Fruit fly (Drosophila melanogaster) whole organism, adult: ENCODE results near the gene Pax.

ENCODE experiments used
- CG11617 ChIP-seq: fragments of 200-800 bp; sonication (Bioruptor generic); optimal IDR thresholded peaks from 2 replicates; lab custom pipeline; 2017; ENCODE audit warnings: mild to moderate bottlenecking, missing biosample characterization, missing genetic modification reagents, missing genetic modification characterization
- CG12768 ChIP-seq: fragments of 200-800 bp; sonication (Bioruptor generic); optimal IDR thresholded peaks from 2 replicates; lab custom pipeline; 2017; ENCODE audit warnings: missing biosample characterization, missing genetic modification characterization, mild to moderate bottlenecking, moderate library complexity, missing genetic modification reagents
- CG1620 ChIP-seq: fragments of 200-800 bp; sonication (Bioruptor generic); optimal IDR thresholded peaks from 2 replicates; lab custom pipeline; 2016; ENCODE audit warnings: missing biosample characterization, missing genetic modification characterization
- CG33017 ChIP-seq: fragments of 200-800 bp; sonication (Bioruptor generic); optimal IDR thresholded peaks from 2 replicates; lab custom pipeline; 2018; ENCODE audit warnings: missing biosample characterization, mild to moderate bottlenecking, missing genetic modification characterization, moderate library complexity
- CG7045 ChIP-seq: fragments of 200-800 bp; sonication (Bioruptor generic); optimal IDR thresholded peaks from 2 replicates; lab custom pipeline; 2017; ENCODE audit warnings: missing biosample characterization, mild to moderate bottlenecking, missing genetic modification characterization
- CG7101 ChIP-seq: fragments of 200-800 bp; sonication (Bioruptor generic); optimal IDR thresholded peaks from 2 replicates; lab custom pipeline; 2018; ENCODE audit warnings: missing biosample characterization, mild to moderate bottlenecking, missing genetic modification characterization, moderate library complexity
- Clk ChIP-seq: fragments of 200-800 bp; sonication (Bioruptor generic); optimal IDR thresholded peaks from 2 replicates; lab custom pipeline; 2017; ENCODE audit warnings: missing biosample characterization, missing genetic modification characterization
- Crg-1 ChIP-seq: fragments of 200-800 bp; sonication (Bioruptor generic); optimal IDR thresholded peaks from 2 replicates; lab custom pipeline; 2016; ENCODE audit warnings: missing biosample characterization, missing genetic modification characterization
- Hr96 ChIP-seq: fragments of 200-800 bp; sonication (Bioruptor generic); optimal IDR thresholded peaks from 2 replicates; lab custom pipeline; 2016; ENCODE audit warnings: missing biosample characterization, missing genetic modification characterization
- cic ChIP-seq: fragments of 200-800 bp; sonication (Bioruptor generic); optimal IDR thresholded peaks from 2 replicates; lab custom pipeline; 2017; ENCODE audit warnings: missing biosample characterization, mild to moderate bottlenecking, missing genetic modification characterization, moderate library complexity
- cnc ChIP-seq, 2 experiments: fragments of >200 bp; optimal IDR thresholded peaks; 2 replicates each; lab custom pipeline; 2017
- kay ChIP-seq: fragments of 200-800 bp; sonication (Bioruptor generic); peaks from one replicate; lab custom pipeline; 2016; ENCODE audit warnings: missing biosample characterization, missing genetic modification characterization, borderline replicate concordance
- toe ChIP-seq: fragments of 200-800 bp; sonication (Bioruptor generic); optimal IDR thresholded peaks from 2 replicates; lab custom pipeline; 2016; ENCODE audit warnings: missing biosample characterization, missing genetic modification characterization

DNA sequence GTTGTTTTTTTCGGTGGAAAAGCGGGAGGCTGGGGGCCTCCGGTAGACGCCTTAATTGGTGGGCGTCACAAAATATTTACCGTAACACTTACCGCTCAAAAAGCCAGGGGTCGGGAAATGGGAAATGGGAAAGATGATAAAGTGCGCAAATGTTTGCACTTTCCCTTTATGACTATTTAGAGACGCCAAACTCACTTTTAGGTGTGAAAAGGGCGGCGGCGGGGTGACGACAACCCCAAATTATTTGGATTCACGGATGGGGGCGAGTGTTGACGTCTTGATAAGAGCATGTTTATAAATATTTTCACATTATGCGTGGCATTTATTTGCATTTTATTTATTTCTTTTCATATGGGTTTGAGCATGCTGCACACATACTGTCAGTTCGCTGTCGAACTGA lies 56.4 kb downstream of the Pax start, which contains the start of gene CG17349:
- TF ChIP-seq Clk (no peak), CG7045 (GFP tag; lab: Kevin White, UChicago) (no peak), kay (GFP tag; lab: Kevin White, UChicago) (no peak), CG11617 (GFP tag; lab: Kevin White, UChicago) (no peak), CG1620 (GFP tag; lab: Kevin White, UChicago) (no peak), Hr96 (GFP tag; lab: Kevin White, UChicago) (no peak), Crg-1 (no peak), cnc (optimal IDR thresholded peaks at IDR 0.05; lab: Kevin White, UChicago) (no peak), toe (no peak), cic (GFP tag; lab: Kevin White, UChicago) (no peak), CG12768 (GFP tag; lab: Kevin White, UChicago) (no peak), CG33017 (tag; lab: Kevin White, UChicago) (no peak), CG7101 (no peak)
